Fruit fly (Drosophila melanogaster) whole organism: ENCODE measurements around the gene Caper.

Experiments used
- CG8478 ChIP-seq: fragments of >200 bp; optimal IDR thresholded peaks from 2 replicates; lab custom pipeline; 2018; ENCODE audit warnings: inconsistent platforms
- Dll ChIP-seq: fragments of >200 bp; optimal IDR thresholded peaks from 2 replicates; lab custom pipeline; 2017
- EcR ChIP-seq, 2 experiments: fragments of >200 bp; optimal IDR thresholded peaks; 2 replicates each; lab custom pipeline; 2017; ENCODE audit warnings: missing biosample characterization in 2 of 2, missing genetic modification characterization in 2 of 2, missing genetic modification reagents in 2 of 2
- pan ChIP-seq: fragments of >200 bp; optimal IDR thresholded peaks from 2 replicates; lab custom pipeline; 2017
- psq ChIP-seq: fragments of >200 bp; optimal IDR thresholded peaks from 2 replicates; lab custom pipeline; 2017
- usp ChIP-seq: fragments of >200 bp; optimal IDR thresholded peaks from 2 replicates; lab custom pipeline; 2017; ENCODE audit warnings: missing biosample characterization, missing genetic modification characterization, mixed read lengths

The Caper gene

DNA sequence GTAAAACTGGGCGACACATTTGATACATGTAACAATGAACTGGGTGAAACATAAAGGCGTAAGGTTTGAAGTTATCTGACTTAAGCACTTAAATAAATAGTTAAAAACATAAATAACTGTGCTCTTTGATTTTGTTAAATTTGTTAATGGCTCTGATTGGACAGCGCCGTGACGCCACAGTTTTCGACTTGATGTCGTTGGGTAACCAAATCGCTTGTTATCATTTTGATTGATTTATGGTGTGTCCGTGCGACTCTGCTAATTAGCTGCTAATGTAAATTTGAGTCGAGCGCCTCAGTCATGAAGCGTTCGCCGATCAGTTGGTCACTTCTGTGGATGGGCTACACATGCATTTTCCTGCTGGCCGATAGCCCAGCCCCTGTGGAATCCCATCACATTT lies 35.2 kb downstream of the Caper start, which contains the start of gene Ugt307A1:
TSS of gene Ugt307A1 (plus strand) at position 301 of the 400 bp plus-strand sequence.
- TF ChIP-seq Dll (no peak), EcR (GFP tag; optimal IDR thresholded peaks at IDR 0.05; lab: Kevin White, UChicago) (no peak), pan (lab: Kevin White, UChicago) (no peak), CG8478 (no peak)

DNA sequence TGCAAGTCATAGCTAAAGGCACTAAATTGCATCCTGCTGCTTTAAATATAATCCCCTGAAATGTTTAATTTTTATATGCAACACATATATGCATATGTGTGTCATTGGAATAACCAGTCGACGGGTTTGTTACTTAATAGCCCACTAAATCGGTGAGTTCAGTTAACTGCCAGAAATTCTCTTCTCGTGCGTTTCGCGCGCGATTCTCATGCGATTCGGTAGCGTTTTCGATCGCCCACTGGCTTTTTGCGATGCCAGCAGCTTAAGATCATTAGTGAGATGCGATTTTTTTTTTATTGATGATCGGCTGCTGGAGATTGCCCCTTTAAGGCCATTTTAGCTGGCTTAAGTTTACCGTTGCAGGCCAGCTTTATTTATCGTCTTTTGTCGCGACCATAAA lies 38.7 kb downstream of the Caper start:
- no peak for TF ChIP-seq Dll

DNA sequence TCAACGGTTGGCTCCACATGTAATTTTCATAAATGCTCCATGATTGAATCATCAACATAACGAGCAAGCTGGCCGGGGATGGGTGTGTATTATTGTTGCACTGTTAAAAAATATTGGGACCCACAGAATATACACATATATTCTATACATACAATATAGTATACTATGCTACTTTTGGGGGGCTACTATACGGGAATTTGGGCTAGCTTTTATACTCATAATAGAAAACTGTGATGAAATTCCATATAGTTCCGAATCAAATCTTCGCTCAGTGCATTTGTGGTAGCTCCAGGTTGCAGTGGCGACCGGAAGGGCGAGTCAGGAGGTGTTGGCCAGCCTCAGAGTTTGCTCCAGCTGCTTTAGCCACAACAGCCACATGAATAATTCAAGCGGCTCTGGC lies 39.3 kb downstream of the Caper start:
- TF ChIP-seq psq (lab: Kevin White, UChicago) (no peak), Dll (no peak), pan (lab: Kevin White, UChicago) (no peak), CG8478 (no peak), EcR (GFP tag; optimal IDR thresholded peaks at IDR 0.05; lab: Kevin White, UChicago) (no peak), usp (no peak)

DNA sequence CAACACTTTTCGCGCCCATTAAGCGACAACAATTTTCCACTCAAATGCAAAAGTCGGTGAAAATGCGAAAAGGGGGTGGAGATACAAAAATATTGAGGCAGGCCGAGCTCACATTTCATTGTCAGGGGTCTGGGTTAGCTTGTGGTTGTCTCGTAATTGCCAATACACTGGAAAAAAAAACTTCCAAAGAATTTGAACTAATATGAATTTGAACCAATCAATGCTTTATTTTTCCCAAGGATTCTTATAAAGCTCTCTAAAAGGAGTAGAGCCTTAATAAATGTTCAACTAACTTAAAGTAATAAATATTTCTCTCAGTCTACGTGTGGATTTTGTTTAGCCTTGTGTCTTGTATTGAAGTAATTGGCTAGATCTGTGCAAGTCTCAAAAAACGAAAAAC lies 40.5 kb downstream of the Caper start:
- no peak for TF ChIP-seq psq (lab: Kevin White, UChicago)
- no peak for TF ChIP-seq pan (lab: Kevin White, UChicago)
- TF ChIP-seq usp = no peak
- no peak for TF ChIP-seq Dll
- TF ChIP-seq CG8478 = no peak
- no peak for TF ChIP-seq EcR (GFP tag; optimal IDR thresholded peaks at IDR 0.05; lab: Kevin White, UChicago)

DNA sequence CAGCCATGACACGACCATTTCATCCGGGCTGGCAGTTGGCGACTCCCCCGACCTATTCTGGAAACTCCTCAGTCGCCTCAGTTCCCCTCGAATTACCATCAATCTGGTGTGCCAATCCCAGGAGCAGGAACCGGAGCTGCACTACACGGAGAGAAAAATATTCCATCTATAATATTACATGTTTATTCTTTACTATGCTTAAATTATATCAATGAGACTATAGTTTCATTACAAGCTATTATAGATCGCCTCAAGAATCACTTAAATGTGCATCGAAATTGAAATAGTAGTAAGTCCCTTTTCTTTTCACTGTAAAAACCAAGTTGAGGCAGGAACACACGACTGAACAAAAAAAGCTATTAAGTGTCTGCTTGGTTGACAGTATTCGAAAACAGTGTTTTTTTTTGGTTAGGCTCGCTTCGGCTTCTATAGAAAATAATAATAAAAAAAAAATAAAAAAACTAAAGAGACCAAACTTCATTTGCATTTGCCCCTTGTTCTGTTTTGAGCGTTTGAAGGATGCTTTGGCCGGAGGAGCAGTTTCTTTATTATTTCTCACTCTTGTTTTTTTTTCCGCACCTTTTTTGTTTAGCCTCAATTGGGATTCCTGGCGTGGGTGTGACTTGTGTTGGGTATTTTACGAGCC lies 43.7 kb downstream of the Caper start:
- TF ChIP-seq Dll (no peak), usp (no peak), EcR (GFP tag; optimal IDR thresholded peaks at IDR 0.05; lab: Kevin White, UChicago) (no peak), psq (lab: Kevin White, UChicago) (no peak), CG8478 (no peak), pan (lab: Kevin White, UChicago) (no peak)

DNA sequence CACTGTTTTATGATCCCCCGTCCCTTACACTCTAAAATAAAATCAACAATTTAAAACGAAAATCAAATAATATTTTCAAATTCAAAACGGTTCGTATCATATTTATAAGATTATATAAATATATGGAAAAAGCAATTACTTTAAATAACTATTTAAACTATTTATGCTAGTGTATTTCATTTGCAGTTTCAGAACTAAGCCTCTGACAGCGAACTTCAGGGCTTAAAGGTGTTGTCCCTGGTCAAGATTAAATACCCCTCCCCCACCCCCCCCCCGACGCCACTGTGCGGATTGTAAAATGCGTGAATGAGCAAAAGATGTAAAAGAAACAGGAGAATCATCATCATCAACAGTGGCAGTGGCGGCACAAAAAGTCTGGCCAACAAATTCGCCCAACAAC lies 44.3 kb downstream of the Caper start:
- no peak for TF ChIP-seq pan (lab: Kevin White, UChicago)

DNA sequence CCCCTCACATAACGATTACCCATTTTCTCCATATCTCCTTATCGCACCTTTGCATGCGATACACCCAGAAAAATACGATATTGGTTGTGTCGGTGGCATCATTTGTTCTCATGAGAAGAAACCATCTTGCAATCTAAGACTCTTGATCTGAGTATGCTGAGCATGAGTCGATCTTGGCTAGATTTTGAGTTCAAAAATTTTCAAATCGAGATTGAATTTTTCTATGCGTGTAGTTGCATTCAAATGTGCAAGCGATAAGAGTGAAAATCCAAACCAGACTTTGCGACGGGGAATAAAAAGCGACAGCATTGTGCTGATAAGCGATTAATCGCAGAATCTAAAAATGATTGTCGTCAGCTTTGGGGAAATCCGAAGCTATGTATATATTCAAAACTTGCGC lies 48.8 kb downstream of the Caper start:
- no peak for TF ChIP-seq psq (lab: Kevin White, UChicago)
- TF ChIP-seq Dll = no peak
- TF ChIP-seq EcR (GFP tag; optimal IDR thresholded peaks at IDR 0.05; lab: Kevin White, UChicago) = no peak
- TF ChIP-seq pan (lab: Kevin White, UChicago) = no peak
- TF ChIP-seq CG8478 = no peak
- no peak for TF ChIP-seq usp

DNA sequence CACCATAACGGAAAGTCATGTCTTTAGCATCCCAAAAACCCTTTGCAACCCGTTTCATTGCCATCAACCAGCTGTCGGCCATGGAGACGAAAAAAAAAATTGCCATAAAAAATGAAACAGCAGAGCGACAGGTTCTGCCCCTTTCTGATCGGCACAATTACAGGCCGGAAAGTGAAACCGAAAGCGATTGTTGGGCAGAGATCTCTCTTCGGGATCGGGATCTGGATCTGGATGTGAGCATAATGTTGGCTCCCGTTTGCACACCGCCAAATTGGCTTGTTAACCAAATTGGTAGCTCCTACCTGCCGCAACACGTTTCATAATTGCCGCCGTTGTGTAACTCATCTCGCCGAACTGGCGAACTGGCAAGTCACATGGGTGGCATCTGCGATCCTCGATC lies 49.7 kb downstream of the Caper start:
- TF ChIP-seq EcR (GFP tag; optimal IDR thresholded peaks at IDR 0.05; lab: Kevin White, UChicago) (no peak), CG8478 (no peak), Dll (peak; percentile 63)

DNA sequence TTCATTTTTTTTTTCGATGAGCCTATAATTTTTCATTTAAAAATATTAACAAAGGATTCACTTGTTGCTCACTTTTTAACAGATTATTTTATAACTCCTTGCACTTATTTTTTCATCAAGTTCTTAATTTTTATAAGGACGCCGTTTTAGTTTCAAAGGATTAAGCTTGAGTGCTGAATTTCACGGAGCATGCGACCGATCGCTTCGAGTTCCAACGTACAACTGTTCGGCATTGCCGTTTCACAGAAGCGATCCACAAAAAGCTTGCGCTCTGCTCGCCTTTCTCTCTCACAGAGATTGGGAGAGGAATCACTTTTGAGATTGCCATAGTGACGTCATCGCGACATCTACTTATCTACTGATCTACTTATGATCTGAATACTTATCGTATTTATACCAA lies 51.9 kb downstream of the Caper start, which contains the start of gene Pvf2:
TSS of gene Pvf2 (minus strand) at position 226 of the 400 bp plus-strand sequence.
- TF ChIP-seq usp (no peak), psq (lab: Kevin White, UChicago) (no peak), pan (lab: Kevin White, UChicago) (no peak), Dll (no peak), EcR (GFP tag; optimal IDR thresholded peaks at IDR 0.05; lab: Kevin White, UChicago) (no peak), CG8478 (no peak)
